Worm (Caenorhabditis elegans): Measurements from ENCODE around the gene fut-8.

The fut-8 gene

DNA sequence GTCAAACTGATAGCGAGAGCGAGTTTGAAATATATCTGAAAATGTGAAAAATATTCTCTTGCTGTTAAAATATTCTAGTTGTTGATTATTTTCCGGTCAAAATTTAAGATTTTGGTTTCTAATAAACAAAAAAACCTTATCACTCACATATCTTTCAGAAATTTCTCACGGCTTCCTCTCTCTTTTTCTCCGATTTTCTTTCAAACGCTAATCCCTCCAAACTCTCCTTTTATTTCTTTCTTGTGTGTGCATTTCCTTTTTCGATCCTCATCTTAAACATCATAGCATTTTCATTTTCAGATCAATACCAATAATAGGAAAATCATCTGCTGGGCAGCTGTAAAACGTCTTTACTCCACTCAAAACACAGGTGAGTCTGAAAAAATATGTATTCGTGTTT lies 13.0 kb upstream of the fut-8 start, which contains the start of gene fos-1:
fos-1 (plus strand) TSS at position 301 of the 400 bp plus-strand sequence.
- TF ChIP-seq tbx-8 (GFP tag; optimal IDR thresholded peaks at IDR 0.05), result no peak
- TF ChIP-seq M03D4.4 (tag; optimal IDR thresholded peaks at IDR 0.05), result no peak
- no peak for TF ChIP-seq ham-2 (GFP tag; optimal IDR thresholded peaks at IDR 0.05)

DNA sequence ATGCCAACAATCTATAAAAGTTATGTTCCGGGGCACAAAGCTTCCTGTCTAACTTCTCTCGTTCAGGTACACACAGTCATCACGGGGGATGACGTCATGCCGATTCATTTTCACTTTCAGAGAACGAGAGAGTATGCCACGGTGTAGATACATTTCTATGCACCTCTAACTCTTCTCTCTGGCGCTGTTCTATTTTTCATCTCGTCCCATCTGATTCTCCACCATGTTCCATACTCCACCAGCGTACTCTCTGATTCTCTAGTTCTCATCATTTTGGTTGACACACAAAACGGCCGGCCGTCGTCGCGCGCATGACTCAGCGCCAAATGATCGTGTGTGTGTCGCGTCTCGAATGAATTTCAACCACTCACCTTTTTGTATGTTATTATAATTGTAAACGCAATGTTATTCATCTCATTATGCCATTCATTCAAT lies 10.1 kb upstream of the fut-8 start:
- TF ChIP-seq zip-8 (tag; optimal IDR thresholded peaks at IDR 0.05) (no peak), nhr-76 (tag; optimal IDR thresholded peaks at IDR 0.05) (no peak), ceh-39 (tag; optimal IDR thresholded peaks at IDR 0.05) (no peak), cnd-1 (tag; optimal IDR thresholded peaks at IDR 0.05) (no peak), nhr-2 (tag; optimal IDR thresholded peaks at IDR 0.05) (no peak), elt-3 (tag; optimal IDR thresholded peaks at IDR 0.05) (peak; percentile 64), bed-3 (GFP tag; optimal IDR thresholded peaks at IDR 0.05) (no peak), flh-1 (GFP tag; optimal IDR thresholded peaks at IDR 0.05) (no peak), hlh-1 (tag; optimal IDR thresholded peaks at IDR 0.05) (no peak), nhr-237 (tag; optimal IDR thresholded peaks at IDR 0.05) (peak; percentile 76), drap-1 (GFP tag; optimal IDR thresholded peaks at IDR 0.05) (no peak), nhr-12 (tag; optimal IDR thresholded peaks at IDR 0.05) (no peak), sem-2 (GFP tag; optimal IDR thresholded peaks at IDR 0.05) (no peak), lin-32 (GFP tag; optimal IDR thresholded peaks at IDR 0.05) (no peak), ceh-83 (GFP tag; optimal IDR thresholded peaks at IDR 0.05) (no peak), pha-4 (tag; optimal IDR thresholded peaks at IDR 0.05) (peak; percentile 73), elt-1 (tag; optimal IDR thresholded peaks at IDR 0.05; ENCODE audit: borderline replicate concordance, insufficient read depth) (no peak), blmp-1 (tag; optimal IDR thresholded peaks at IDR 0.05) (peak; percentile 93), mls-2 (tag; optimal IDR thresholded peaks at IDR 0.05) (no peak), lin-13 (tag; optimal IDR thresholded peaks at IDR 0.05) (no peak), unc-120 (tag; optimal IDR thresholded peaks at IDR 0.05; ENCODE audit: poor library complexity, severe bottlenecking) (peak; percentile 41), nhr-28 (tag; optimal IDR thresholded peaks at IDR 0.05) (no peak), ztf-11 (tag; optimal IDR thresholded peaks at IDR 0.05) (no peak), mep-1 (tag; optimal IDR thresholded peaks at IDR 0.05) (peak; percentile 49), ceh-43 (GFP tag; optimal IDR thresholded peaks at IDR 0.05) (no peak), ham-2 (GFP tag; optimal IDR thresholded peaks at IDR 0.05) (peak; percentile 27), sptf-1 (tag; optimal IDR thresholded peaks at IDR 0.05) (no peak), mab-5 (tag; optimal IDR thresholded peaks at IDR 0.05) (no peak), ces-1 (GFP tag; optimal IDR thresholded peaks at IDR 0.05) (peak; percentile 45), unc-39 (tag; optimal IDR thresholded peaks at IDR 0.05) (no peak), lsy-2 (tag; optimal IDR thresholded peaks at IDR 0.05) (peak; percentile 14), tbx-8 (GFP tag; optimal IDR thresholded peaks at IDR 0.05) (no peak), M03D4.4 (tag; optimal IDR thresholded peaks at IDR 0.05) (no peak), snpc-4 (tag; optimal IDR thresholded peaks at IDR 0.05) (no peak), unc-62 (GFP tag; optimal IDR thresholded peaks at IDR 0.05) (peak; percentile 48)

DNA sequence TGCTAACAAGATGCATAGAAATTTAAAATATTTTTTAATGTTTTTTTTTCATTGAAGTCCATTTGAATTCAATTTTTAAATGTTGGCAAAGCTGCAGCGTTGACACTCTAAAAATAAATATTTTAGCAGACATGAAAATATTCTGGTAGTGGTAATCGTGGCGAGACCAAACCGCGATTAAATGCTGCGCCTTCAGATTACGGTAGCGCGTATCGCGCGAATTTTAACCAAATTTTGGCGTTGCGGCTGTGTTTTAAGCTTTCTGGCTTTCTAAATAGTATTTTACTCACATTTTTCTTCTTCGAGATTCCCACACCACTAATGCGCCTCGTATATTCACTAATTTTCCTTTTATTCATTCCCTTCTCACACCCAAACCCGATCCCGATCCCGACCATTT lies 5.8 kb upstream of the fut-8 start, which contains the start of gene cpg-4:
cpg-4 (plus strand) TSS at position 303 of the 400 bp plus-strand sequence.
- TF ChIP-seq mls-2 (tag; optimal IDR thresholded peaks at IDR 0.05), result no peak
- no peak for TF ChIP-seq lsy-2 (tag; optimal IDR thresholded peaks at IDR 0.05)
- no peak for TF ChIP-seq ceh-39 (tag; optimal IDR thresholded peaks at IDR 0.05)
- TF ChIP-seq lin-13 (tag; optimal IDR thresholded peaks at IDR 0.05), result no peak
- TF ChIP-seq blmp-1 (tag; optimal IDR thresholded peaks at IDR 0.05), result no peak
- no peak for TF ChIP-seq bed-3 (GFP tag; optimal IDR thresholded peaks at IDR 0.05)
- TF ChIP-seq lin-32 (GFP tag; optimal IDR thresholded peaks at IDR 0.05), result no peak

DNA sequence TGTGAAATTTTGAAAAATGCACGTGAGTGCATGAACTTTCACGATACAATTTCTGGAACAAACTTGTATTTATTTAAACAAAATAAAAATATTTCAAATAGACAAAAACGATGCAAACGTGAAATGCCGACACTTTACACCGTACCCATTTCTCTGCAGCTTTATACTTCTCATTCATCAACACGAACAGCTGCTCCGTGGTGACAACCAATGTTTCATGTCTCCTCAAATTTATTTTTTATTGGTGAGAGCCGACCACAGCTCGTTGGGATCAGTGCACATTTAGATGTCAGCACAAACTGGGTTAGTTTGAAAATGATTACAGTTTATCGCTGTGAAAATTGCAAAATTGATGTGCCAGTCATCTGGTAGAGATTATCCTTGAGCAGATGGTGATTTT lies 5.3 kb upstream of the fut-8 start:
- no peak for TF ChIP-seq tbx-8 (GFP tag; optimal IDR thresholded peaks at IDR 0.05)
- TF ChIP-seq ceh-43 (GFP tag; optimal IDR thresholded peaks at IDR 0.05), result no peak
- peak; percentile 4 for TF ChIP-seq unc-120 (tag; optimal IDR thresholded peaks at IDR 0.05; ENCODE audit: poor library complexity, severe bottlenecking)
- no peak for TF ChIP-seq nhr-12 (tag; optimal IDR thresholded peaks at IDR 0.05)
- TF ChIP-seq nhr-28 (tag; optimal IDR thresholded peaks at IDR 0.05), result no peak
- TF ChIP-seq flh-1 (GFP tag; optimal IDR thresholded peaks at IDR 0.05), result no peak
- TF ChIP-seq lin-32 (GFP tag; optimal IDR thresholded peaks at IDR 0.05), result no peak
- TF ChIP-seq pha-4 (tag; optimal IDR thresholded peaks at IDR 0.05), result no peak
- TF ChIP-seq drap-1 (GFP tag; optimal IDR thresholded peaks at IDR 0.05), result no peak
- TF ChIP-seq ceh-83 (GFP tag; optimal IDR thresholded peaks at IDR 0.05), result no peak
- no peak for TF ChIP-seq ceh-39 (tag; optimal IDR thresholded peaks at IDR 0.05)
- TF ChIP-seq lin-13 (tag; optimal IDR thresholded peaks at IDR 0.05), result no peak
- no peak for TF ChIP-seq mep-1 (tag; optimal IDR thresholded peaks at IDR 0.05)
- TF ChIP-seq zip-8 (tag; optimal IDR thresholded peaks at IDR 0.05), result no peak
- TF ChIP-seq sem-2 (GFP tag; optimal IDR thresholded peaks at IDR 0.05), result no peak
- peak; percentile 97 for TF ChIP-seq hlh-1 (tag; optimal IDR thresholded peaks at IDR 0.05)
- no peak for TF ChIP-seq blmp-1 (tag; optimal IDR thresholded peaks at IDR 0.05)
- no peak for TF ChIP-seq snpc-4 (tag; optimal IDR thresholded peaks at IDR 0.05)
- peak; percentile 52 for TF ChIP-seq mab-5 (tag; optimal IDR thresholded peaks at IDR 0.05)
- TF ChIP-seq cnd-1 (tag; optimal IDR thresholded peaks at IDR 0.05), result peak; percentile 44
- no peak for TF ChIP-seq nhr-237 (tag; optimal IDR thresholded peaks at IDR 0.05)
- TF ChIP-seq sptf-1 (tag; optimal IDR thresholded peaks at IDR 0.05), result no peak
- TF ChIP-seq unc-62 (GFP tag; optimal IDR thresholded peaks at IDR 0.05), result peak; percentile 95

Measured in whole organism, mixed stage, embryonic.